Worm (Caenorhabditis elegans): ENCODE data around the gene B0464.6.

ce11 chrIII:9489798-9490197 lies 24.0 kb upstream of the B0464.6 start:
- TF ChIP-seq ztf-11 (tag; optimal IDR thresholded peaks at IDR 0.05) (no peak), lin-13 (tag; optimal IDR thresholded peaks at IDR 0.05) (no peak)

All from whole organism, mixed stage, embryonic.